Worm (Caenorhabditis elegans) whole organism, mixed stage, embryonic: ENCODE measurements around the gene ule-2.

Source experiments
- ces-1 ChIP-seq: fragments of 150-350 bp; optimal IDR thresholded peaks from 2 replicates; lab custom pipeline; 2014; ENCODE audit warnings: missing biosample characterization, missing genetic modification reagents, missing genetic modification characterization
- unc-62 ChIP-seq: fragments of 150-350 bp; optimal IDR thresholded peaks from 2 replicates; lab custom pipeline; 2014; ENCODE audit warnings: missing biosample characterization, missing genetic modification reagents, missing genetic modification characterization

- TF ChIP-seq ces-1 (GFP tag; lab: Kevin White, UChicago) (no peak), unc-62 (GFP tag; lab: Kevin White, UChicago) (no peak)
Measured at ce11 chrIV:14679060-14679459, 44.1 kb downstream of the ule-2 start.
